Worm (Caenorhabditis elegans) whole organism, L1 larva: ENCODE measurements around the gene Y15E3A.5.

Experiments used
- ama-1 ChIP-seq: fragments of 150-350 bp; optimal IDR thresholded peaks from 2 replicates; lab custom pipeline; 2014
- lin-13 ChIP-seq: fragments of 150-350 bp; optimal IDR thresholded peaks from 2 replicates; lab custom pipeline; 2014; ENCODE audit warnings: missing biosample characterization, missing genetic modification reagents, missing genetic modification characterization
- lir-3 ChIP-seq: sonication (generic microtip); optimal IDR thresholded peaks from 2 replicates; lab custom pipeline; 2016; ENCODE audit warnings: mild to moderate bottlenecking, missing genetic modification characterization, moderate library complexity, missing compliant biosample characterization; ENCODE audit not compliant: poor library complexity
- snpc-4 ChIP-seq: fragments of 150-350 bp; optimal IDR thresholded peaks from 2 replicates; lab custom pipeline; 2014; ENCODE audit warnings: missing biosample characterization, missing genetic modification characterization
- unc-62 ChIP-seq: fragments of 150-350 bp; optimal IDR thresholded peaks from 2 replicates; lab custom pipeline; 2014; ENCODE audit warnings: missing biosample characterization, missing genetic modification reagents, missing genetic modification characterization

DNA sequence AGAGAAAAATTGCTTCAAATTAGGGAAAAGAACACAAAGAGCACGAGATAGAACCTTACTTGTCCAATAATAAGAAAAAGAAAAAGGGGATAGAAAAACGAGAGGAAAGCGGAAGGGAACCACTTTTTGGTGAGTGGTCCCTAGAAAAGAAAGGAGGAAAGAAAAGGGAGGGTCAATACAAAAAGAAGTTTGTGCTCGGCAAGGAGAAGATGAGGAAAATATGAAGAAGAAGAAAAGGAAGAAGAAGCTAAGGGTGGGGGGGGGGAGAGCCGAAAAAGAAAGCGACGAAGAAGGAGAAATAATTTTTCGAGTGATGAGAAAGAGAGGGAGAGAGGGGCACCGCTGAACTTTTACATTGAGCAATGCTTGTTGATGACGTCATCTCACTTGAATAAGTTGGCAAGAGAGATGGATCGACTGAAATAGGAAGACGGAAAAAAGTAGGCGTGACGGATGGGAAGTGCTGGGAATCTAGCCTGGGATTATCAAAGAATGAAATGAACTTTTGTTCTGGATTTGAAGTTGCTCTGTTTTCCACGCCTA is 45.5 kb downstream of the Y15E3A.5 start:
- TF ChIP-seq unc-62 (GFP tag; lab: Kevin White, UChicago) = no peak
- TF ChIP-seq snpc-4 (tag; lab: Kevin White, UChicago) = no peak
- TF ChIP-seq ama-1 = no peak
- TF ChIP-seq lir-3 = no peak
- no peak for TF ChIP-seq lin-13 (GFP tag; lab: Kevin White, UChicago)
